Fruit fly (Drosophila melanogaster) Kc167 (cell line): ENCODE measurements around the gene Dop1R2.

ENCODE experiments used
- Myc ChIP-seq: fragments of >200 bp; optimal IDR thresholded peaks from 2 replicates; lab custom pipeline; 2017; ENCODE audit warnings: missing external identifiers
- Sin3A ChIP-seq: fragments of >200 bp; optimal IDR thresholded peaks from 2 replicates; lab custom pipeline; 2018; ENCODE audit warnings: missing external identifiers
- h ChIP-seq: fragments of >200 bp; optimal IDR thresholded peaks from 3 replicates; lab custom pipeline; 2018; ENCODE audit warnings: missing external identifiers
- insv ChIP-seq: fragments of >200 bp; optimal IDR thresholded peaks from 3 replicates; lab custom pipeline; 2018; ENCODE audit warnings: missing external identifiers
- psq ChIP-seq: fragments of >200 bp; optimal IDR thresholded peaks from 2 replicates; lab custom pipeline; 2017; ENCODE audit warnings: missing external identifiers
- ttk ChIP-seq: sonication (Bioruptor generic); optimal IDR thresholded peaks from 2 replicates; lab custom pipeline; 2017; ENCODE audit warnings: missing external identifiers

- TF ChIP-seq psq (lab: Kevin White, UChicago) = no peak
- no peak for TF ChIP-seq Myc (lab: Kevin White, UChicago)
- no peak for TF ChIP-seq h (lab: Kevin White, UChicago)
- TF ChIP-seq ttk = no peak
- no peak for TF ChIP-seq Sin3A (lab: Kevin White, UChicago)
- no peak for TF ChIP-seq insv (lab: Kevin White, UChicago)
Observed at dm6 chr3R:29664183-29664829, 4.5 kb upstream of the Dop1R2 start, which contains the start of gene ppk21.
